Worm (Caenorhabditis elegans) whole organism, midembryonic: ENCODE results near the gene T25B9.1.
"Not testable (repeated sequence)": the region's sequence is repeated elsewhere in the genome, so short reads cannot be mapped to it uniquely, and the experiment has no call there.

Source experiments
- T22C8.4 ChIP-seq: fragments of 200-800 bp; sonication (Bioruptor generic); IDR thresholded peaks from 2 replicates; pipeline ENCODE4 v1.3.6; 2022; ENCODE audit warnings: missing genetic modification characterization, missing compliant biosample characterization
- cog-1 ChIP-seq: sonication (generic microtip); optimal IDR thresholded peaks from 2 replicates; lab custom pipeline; 2016; ENCODE audit warnings: missing genetic modification characterization, missing compliant biosample characterization
- flt-1 ChIP-seq: fragments of 200-800 bp; sonication (Bioruptor generic); IDR thresholded peaks from 2 replicates; pipeline ENCODE4 v1.3.6; 2022; ENCODE audit warnings: missing genetic modification characterization, missing compliant biosample characterization
- klf-2 ChIP-seq: fragments of 200-800 bp; sonication (Bioruptor generic); conservative IDR thresholded peaks from 2 replicates; pipeline ENCODE4 v1.3.6; 2022; ENCODE audit warnings: missing genetic modification reagents, missing genetic modification characterization, missing compliant biosample characterization
- med-1 ChIP-seq: sonication (generic microtip); optimal IDR thresholded peaks from 2 replicates; lab custom pipeline; 2017; ENCODE audit warnings: missing genetic modification characterization, mild to moderate bottlenecking, missing compliant biosample characterization, antibody characterized with exemption, missing genetic modification reagents; ENCODE audit not compliant: insufficient read depth
- ref-1 ChIP-seq: fragments of 200-800 bp; sonication (Bioruptor generic); conservative IDR thresholded peaks from 2 replicates; pipeline ENCODE4 v1.3.6; 2022; ENCODE audit warnings: missing genetic modification reagents, missing genetic modification characterization, missing compliant biosample characterization
- tab-1 ChIP-seq: fragments of 200-800 bp; sonication (Bioruptor generic); IDR thresholded peaks from 2 replicates; pipeline ENCODE4 v1.3.6; 2022; ENCODE audit warnings: missing genetic modification characterization, missing compliant biosample characterization
- ztf-23 ChIP-seq: fragments of 200-800 bp; sonication (Bioruptor generic); IDR thresholded peaks from 2 replicates; pipeline ENCODE4 v1.3.6; 2022; ENCODE audit warnings: missing genetic modification reagents, missing genetic modification characterization, missing compliant biosample characterization
- ztf-29 ChIP-seq: fragments of 200-800 bp; sonication (Bioruptor generic); IDR thresholded peaks from 2 replicates; pipeline ENCODE4 v1.3.6; 2022; ENCODE audit warnings: missing genetic modification reagents, missing genetic modification characterization, missing compliant biosample characterization

The T25B9.1 gene

DNA sequence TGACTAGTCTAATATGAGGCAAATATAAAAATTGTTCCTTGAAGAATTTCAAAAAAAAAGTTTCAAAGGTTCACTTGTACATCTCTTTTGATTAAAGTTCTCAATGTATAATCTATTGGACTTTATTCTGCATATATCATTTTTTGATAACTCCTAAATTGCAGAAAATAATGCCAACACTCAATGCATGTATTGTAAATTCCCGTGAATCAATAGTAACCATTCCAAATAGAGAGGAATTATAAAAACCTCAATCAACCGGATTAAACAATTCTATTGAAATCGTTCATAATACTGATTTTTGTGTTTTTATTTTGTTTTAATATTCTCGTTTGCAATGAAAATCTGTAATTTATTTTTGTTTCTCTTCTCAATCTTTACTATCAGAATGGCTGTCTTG is 15.1 kb upstream of the T25B9.1 start, which contains the start of gene T25B9.12:
Gene T25B9.12 (plus strand): TSS at position 301 of the 400 bp plus-strand sequence.
- TF ChIP-seq tab-1 (GFP tag; lab: Robert Waterston, UW) (no peak), flt-1 (GFP tag; lab: Robert Waterston, UW) (no peak), ztf-29 (GFP tag; lab: Robert Waterston, UW) (no peak), T22C8.4 (no peak), ztf-23 (GFP tag; lab: Robert Waterston, UW) (no peak), ref-1 (GFP tag; lab: Robert Waterston, UW) (no peak), klf-2 (no peak), med-1 (GFP tag; lab: Kevin White, UChicago) (no peak), cog-1 (no peak)

DNA sequence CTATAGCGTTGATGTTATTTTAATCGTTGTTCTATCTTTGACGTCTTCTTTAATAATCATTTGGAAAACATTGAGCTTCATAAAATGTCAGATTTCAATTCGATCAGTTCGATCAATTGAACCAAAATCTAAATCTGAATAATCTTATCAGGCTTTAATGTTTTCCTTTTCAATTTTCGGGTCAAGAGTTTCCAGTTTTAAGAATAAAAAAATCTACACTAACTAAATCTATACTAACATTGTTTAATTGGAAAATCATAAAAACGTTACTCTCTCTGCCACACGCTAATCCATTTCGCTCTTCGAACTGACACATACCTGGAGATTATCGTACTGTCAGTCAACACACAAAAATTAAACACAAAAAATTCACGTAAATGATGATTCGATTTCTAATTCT is 14.3 kb upstream of the T25B9.1 start, which contains the start of gene T25B9.11:
Gene T25B9.11 (plus strand): TSS at position 301 of the 400 bp plus-strand sequence.
- TF ChIP-seq tab-1 (GFP tag; lab: Robert Waterston, UW) (no peak), med-1 (GFP tag; lab: Kevin White, UChicago) (no peak), ref-1 (GFP tag; lab: Robert Waterston, UW) (no peak), cog-1 (no peak), ztf-23 (GFP tag; lab: Robert Waterston, UW) (no peak), flt-1 (GFP tag; lab: Robert Waterston, UW) (no peak), klf-2 (no peak), ztf-29 (GFP tag; lab: Robert Waterston, UW) (no peak), T22C8.4 (no peak)

DNA sequence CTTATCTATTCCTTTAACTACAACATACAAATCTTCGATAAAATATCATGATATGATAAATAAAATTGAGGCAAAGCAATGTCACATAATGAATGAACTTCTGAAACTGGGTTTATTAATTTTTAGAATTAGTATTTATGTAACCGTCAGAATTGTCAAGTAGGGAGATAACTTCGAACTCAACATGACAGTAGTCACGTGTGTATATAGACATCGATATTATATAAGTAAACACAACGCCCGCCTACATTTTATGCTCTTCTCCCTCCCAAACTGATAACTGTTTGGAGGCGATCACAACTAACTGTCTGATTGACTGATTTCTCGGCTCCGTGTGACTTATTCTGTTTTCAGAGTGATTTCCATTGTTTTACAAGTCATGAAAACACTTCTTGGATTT is 11.4 kb upstream of the T25B9.1 start, which contains the start of gene ugt-54:
Gene ugt-54 (plus strand): TSS at position 355 of the 400 bp plus-strand sequence.
- no peak for TF ChIP-seq T22C8.4

DNA sequence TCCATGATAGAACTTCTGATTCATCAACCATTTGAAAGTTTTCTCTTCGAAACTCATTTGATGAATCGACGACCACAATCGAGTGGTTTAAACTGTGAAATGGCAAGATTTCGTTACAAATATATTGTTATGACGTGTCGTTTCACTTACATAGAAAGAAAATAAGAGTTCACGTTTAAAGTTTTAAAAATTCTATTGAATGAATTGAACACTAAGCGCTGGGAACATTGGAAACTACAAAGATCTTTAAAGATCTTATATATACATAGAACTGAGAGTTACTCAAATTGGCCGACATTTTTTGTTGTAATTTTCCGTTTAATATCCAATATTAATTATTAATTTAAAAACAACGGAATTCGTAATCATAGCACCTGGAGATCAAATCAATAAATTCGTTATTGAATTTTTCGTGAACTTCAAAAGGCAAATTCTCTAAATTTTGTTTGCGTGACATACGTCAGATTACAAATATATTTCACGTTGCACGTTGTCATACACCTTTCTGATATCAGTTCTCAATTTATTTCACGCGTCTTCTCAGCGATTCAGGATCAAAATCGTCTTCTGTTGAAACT is 7.8 kb upstream of the T25B9.1 start, which contains the start of the genes T25B9.4 and T25B9.6:
Gene T25B9.4 (minus strand): TSS at position 101 of the 578 bp plus-strand sequence.
Gene T25B9.6 (plus strand): TSS at position 528 of the 578 bp plus-strand sequence.
- TF ChIP-seq ztf-29 (GFP tag; lab: Robert Waterston, UW) (no peak), T22C8.4 (no peak), tab-1 (GFP tag; lab: Robert Waterston, UW) (no peak), med-1 (GFP tag; lab: Kevin White, UChicago) (no peak), flt-1 (GFP tag; lab: Robert Waterston, UW) (no peak), ztf-23 (GFP tag; lab: Robert Waterston, UW) (no peak), cog-1 (no peak), klf-2 (no peak), ref-1 (GFP tag; lab: Robert Waterston, UW) (no peak)

DNA sequence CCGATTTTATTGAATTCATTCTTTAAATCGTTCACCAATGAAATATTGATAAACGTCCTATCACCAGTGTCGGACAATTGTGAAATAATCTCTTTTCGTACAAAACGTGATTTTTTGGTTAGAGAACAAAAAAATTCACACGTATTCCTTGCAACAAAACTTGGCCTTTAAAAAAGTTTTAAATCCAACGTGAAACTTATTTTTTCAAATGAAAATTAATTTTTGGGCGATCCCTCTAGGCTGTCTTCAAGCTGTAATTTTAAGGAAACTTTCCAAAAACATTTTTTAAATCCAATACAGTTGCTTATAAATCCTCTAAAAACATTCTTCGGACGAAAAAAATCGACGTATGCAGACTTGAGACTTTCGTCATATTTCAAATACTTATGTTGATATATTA is 4.7 kb upstream of the T25B9.1 start, which contains the start of gene T25B9.5:
Gene T25B9.5 (minus strand): TSS at position 101 of the 400 bp plus-strand sequence.
- TF ChIP-seq med-1 (GFP tag; lab: Kevin White, UChicago) = no peak
- TF ChIP-seq flt-1 (GFP tag; lab: Robert Waterston, UW) = no peak
- no peak for TF ChIP-seq ztf-29 (GFP tag; lab: Robert Waterston, UW)
- TF ChIP-seq tab-1 (GFP tag; lab: Robert Waterston, UW) = no peak
- TF ChIP-seq cog-1 = no peak
- no peak for TF ChIP-seq T22C8.4
- TF ChIP-seq ztf-23 (GFP tag; lab: Robert Waterston, UW) = no peak
- no peak for TF ChIP-seq ref-1 (GFP tag; lab: Robert Waterston, UW)
- TF ChIP-seq klf-2 = no peak

DNA sequence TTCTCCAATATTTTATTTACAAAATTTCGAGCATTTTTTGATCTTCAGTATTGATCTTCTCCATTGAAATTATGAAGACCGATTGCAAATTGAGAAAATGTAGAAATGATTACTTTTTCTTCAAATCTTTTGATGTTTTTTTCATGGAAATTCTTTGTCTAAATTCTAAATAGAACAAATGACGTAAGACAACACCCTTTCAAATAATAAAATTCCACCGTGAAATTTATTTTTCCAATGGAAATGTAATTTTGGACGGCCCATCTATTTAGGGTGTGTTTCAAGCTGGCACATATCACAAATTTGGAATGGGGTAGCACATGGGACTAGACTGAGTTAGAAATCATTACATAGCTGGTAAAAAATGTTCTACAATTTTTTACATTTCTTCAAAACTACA is 1.8 kb upstream of the T25B9.1 start, which contains the start of gene T25B9.2:
Gene T25B9.2 (minus strand): TSS at position 101 of the 400 bp plus-strand sequence.
- not testable (repeated sequence) for TF ChIP-seq flt-1 (GFP tag; lab: Robert Waterston, UW); T22C8.4; tab-1 (GFP tag; lab: Robert Waterston, UW)

DNA sequence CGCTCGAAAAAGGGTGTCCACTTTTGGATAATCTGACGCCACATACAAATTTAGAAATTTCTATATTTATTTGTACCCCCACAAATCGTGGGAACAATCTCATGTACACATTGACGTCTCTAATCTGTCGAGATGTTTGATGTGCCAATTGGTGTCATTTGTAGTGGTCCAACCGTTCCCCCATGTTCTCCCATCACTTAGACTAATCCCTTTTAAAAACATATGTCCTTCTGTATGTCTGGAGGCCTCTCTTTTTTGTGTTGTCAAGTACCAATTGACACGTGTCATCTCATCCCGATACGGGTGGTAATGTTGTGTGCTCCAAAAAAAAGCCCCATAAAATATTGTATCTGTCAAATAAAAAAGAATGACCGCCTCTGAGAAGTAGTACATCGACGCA is 4.6 kb downstream of the T25B9.1 start:
- TF ChIP-seq cog-1 (no peak), T22C8.4 (no peak), med-1 (GFP tag; lab: Kevin White, UChicago) (no peak), ref-1 (GFP tag; lab: Robert Waterston, UW) (no peak), ztf-29 (GFP tag; lab: Robert Waterston, UW) (no peak), flt-1 (GFP tag; lab: Robert Waterston, UW) (no peak), klf-2 (no peak), tab-1 (GFP tag; lab: Robert Waterston, UW) (no peak), ztf-23 (GFP tag; lab: Robert Waterston, UW) (no peak)

DNA sequence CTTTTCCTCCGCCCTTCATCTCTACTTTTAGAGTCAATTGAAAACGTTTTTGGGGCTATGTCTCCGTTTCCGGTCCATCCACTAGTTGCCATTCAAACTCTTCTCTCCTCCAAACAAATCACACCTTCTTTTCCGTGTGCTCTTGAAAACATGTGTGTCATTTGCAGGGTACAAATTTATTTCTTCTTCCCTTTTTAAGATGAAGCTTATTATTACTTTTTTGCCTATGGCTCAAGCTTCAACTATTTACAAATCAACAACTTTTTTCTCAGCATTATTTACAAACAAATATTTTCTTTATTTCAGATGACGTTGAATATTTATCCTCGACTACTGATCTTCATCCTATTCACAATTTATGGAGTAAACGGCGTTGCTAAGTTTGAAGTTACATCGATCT is 5.5 kb downstream of the T25B9.1 start, which contains the start of gene T25B9.3:
Gene T25B9.3 (plus strand): TSS at position 301 of the 400 bp plus-strand sequence.
- TF ChIP-seq ztf-29 (GFP tag; lab: Robert Waterston, UW) (no peak), klf-2 (no peak), ztf-23 (GFP tag; lab: Robert Waterston, UW) (no peak), tab-1 (GFP tag; lab: Robert Waterston, UW) (no peak), cog-1 (no peak), ref-1 (GFP tag; lab: Robert Waterston, UW) (no peak), flt-1 (GFP tag; lab: Robert Waterston, UW) (no peak), T22C8.4 (no peak), med-1 (GFP tag; lab: Kevin White, UChicago) (no peak)

DNA sequence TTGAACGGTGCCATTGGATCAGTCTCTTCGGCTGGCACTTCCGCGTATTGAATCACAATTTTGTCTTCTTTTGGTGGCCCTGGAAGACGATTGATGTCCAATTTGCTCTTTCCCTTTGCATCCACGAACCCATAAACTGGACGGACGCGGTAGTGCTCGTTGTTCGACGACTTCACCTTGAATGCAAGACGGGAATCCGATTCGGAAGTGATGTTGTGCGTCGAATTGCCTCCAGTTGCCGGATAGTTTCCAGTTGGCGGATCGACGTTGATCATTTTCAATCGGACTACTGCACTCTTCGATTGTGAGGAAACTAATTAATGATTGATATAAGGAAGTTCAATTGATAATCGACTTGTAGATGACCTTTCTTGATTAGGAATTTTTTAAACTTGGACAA is 11.6 kb downstream of the T25B9.1 start, which contains the start of gene ssp-34:
Gene ssp-34 (minus strand): TSS at position 275 of the 400 bp plus-strand sequence.
- TF ChIP-seq ztf-29 (GFP tag; lab: Robert Waterston, UW) (no peak), T22C8.4 (no peak), klf-2 (no peak), flt-1 (GFP tag; lab: Robert Waterston, UW) (no peak), tab-1 (GFP tag; lab: Robert Waterston, UW) (no peak), ztf-23 (GFP tag; lab: Robert Waterston, UW) (no peak), ref-1 (GFP tag; lab: Robert Waterston, UW) (no peak), med-1 (GFP tag; lab: Kevin White, UChicago) (no peak), cog-1 (no peak)
